Worm (Caenorhabditis elegans): ENCODE measurements around the gene nas-32.

ce11 chrV:939341-939740, 40.4 kb upstream of the nas-32 start:
- TF ChIP-seq pqm-1 (tag; optimal IDR thresholded peaks at IDR 0.05) (no peak), nhr-77 (tag; optimal IDR thresholded peaks at IDR 0.05) (no peak), nhr-23 (tag; optimal IDR thresholded peaks at IDR 0.05) (no peak), nfya-1 (tag; optimal IDR thresholded peaks at IDR 0.05; ENCODE audit: insufficient read depth) (peak; percentile 79), jun-1 (tag; optimal IDR thresholded peaks at IDR 0.05) (no peak), nhr-237 (tag; optimal IDR thresholded peaks at IDR 0.05) (no peak), ztf-4 (tag; optimal IDR thresholded peaks at IDR 0.05) (no peak), unc-62 (GFP tag; optimal IDR thresholded peaks at IDR 0.05) (no peak), mdl-1 (tag; optimal IDR thresholded peaks at IDR 0.05) (no peak), lsy-12 (tag; optimal IDR thresholded peaks at IDR 0.05) (no peak), R02D3.7 (tag; optimal IDR thresholded peaks at IDR 0.05) (no peak), fos-1 (tag; optimal IDR thresholded peaks at IDR 0.05) (no peak)
